Fruit fly (Drosophila melanogaster) whole organism, embryonic: ENCODE results near the gene Mst89B.
A peak's percentile ranks its signal among the peaks of the same experiment; 100 is the strongest.

ENCODE experiments used
- Asciz ChIP-seq: fragments of 200-800 bp; sonication (Bioruptor generic); optimal IDR thresholded peaks from 2 replicates; lab custom pipeline; 2017; ENCODE audit warnings: missing biosample characterization, mild to moderate bottlenecking, missing genetic modification characterization, missing genetic modification reagents
- Awh ChIP-seq: fragments of 200-800 bp; sonication (Bioruptor generic); IDR thresholded peaks from 2 replicates; pipeline ENCODE4, ENCODE4 v1.3.6; 2022; ENCODE audit warnings: missing biosample characterization, missing genetic modification characterization
- CG10366 ChIP-seq: fragments of 200-800 bp; sonication (Bioruptor generic); IDR thresholded peaks from 2 replicates; pipeline ENCODE4 v1.3.6; 2022; ENCODE audit warnings: missing biosample characterization, missing genetic modification characterization
- CG10654 ChIP-seq: fragments of 200-800 bp; sonication (Bioruptor generic); optimal IDR thresholded peaks from 2 replicates; lab custom pipeline; 2016; ENCODE audit warnings: missing biosample characterization, missing genetic modification characterization
- CG11247 ChIP-seq: fragments of 200-800 bp; sonication (Bioruptor generic); IDR thresholded peaks from 2 replicates; pipeline ENCODE4 v1.3.6; 2022; ENCODE audit warnings: missing biosample characterization, missing genetic modification characterization
- CG12391 ChIP-seq: fragments of 200-800 bp; sonication (Bioruptor generic); optimal IDR thresholded peaks from 3 replicates; lab custom pipeline; 2018; ENCODE audit warnings: missing biosample characterization, mild to moderate bottlenecking, missing genetic modification characterization, moderate library complexity
- CG12769 ChIP-seq: fragments of 200-800 bp; sonication (Bioruptor generic); optimal IDR thresholded peaks from 2 replicates; lab custom pipeline; 2019; ENCODE audit warnings: missing biosample characterization, mild to moderate bottlenecking, missing genetic modification characterization, moderate library complexity
- CG14710 ChIP-seq: fragments of 200-800 bp; sonication (Bioruptor generic); optimal IDR thresholded peaks from 3 replicates; lab custom pipeline; 2019; ENCODE audit warnings: missing biosample characterization, mild to moderate bottlenecking, missing genetic modification characterization, moderate library complexity
- CG15011 ChIP-seq: fragments of 200-800 bp; sonication (Bioruptor generic); optimal IDR thresholded peaks from 3 replicates; lab custom pipeline; 2018; ENCODE audit warnings: missing biosample characterization, mild to moderate bottlenecking, missing genetic modification characterization
- CG15479 ChIP-seq: fragments of 200-800 bp; sonication (Bioruptor generic); optimal IDR thresholded peaks from 3 replicates; lab custom pipeline; 2019; ENCODE audit warnings: missing biosample characterization, mild to moderate bottlenecking, missing genetic modification characterization, moderate library complexity
- CG1602 ChIP-seq: fragments of 200-800 bp; sonication (Bioruptor generic); optimal IDR thresholded peaks from 3 replicates; lab custom pipeline; 2016; ENCODE audit warnings: missing biosample characterization, missing genetic modification characterization
- CG2129 ChIP-seq: fragments of 200-800 bp; sonication (Bioruptor generic); IDR thresholded peaks from 2 replicates; pipeline ENCODE4 v1.3.6; 2022; ENCODE audit warnings: missing biosample characterization, missing genetic modification characterization; ENCODE audit not compliant: partially characterized antibody
- CG2678 ChIP-seq: fragments of 200-800 bp; sonication (Bioruptor generic); optimal IDR thresholded peaks from 3 replicates; lab custom pipeline; 2019; ENCODE audit warnings: missing biosample characterization, mild to moderate bottlenecking, missing genetic modification characterization, moderate library complexity
- CG31388 ChIP-seq: fragments of 200-800 bp; sonication (Bioruptor generic); optimal IDR thresholded peaks from 2 replicates; lab custom pipeline; 2016; ENCODE audit warnings: missing biosample characterization, missing genetic modification characterization
- CG4404 ChIP-seq: fragments of 200-800 bp; sonication (Bioruptor generic); IDR thresholded peaks from 2 replicates; pipeline ENCODE4 v1.3.6; 2022; ENCODE audit warnings: missing biosample characterization, missing genetic modification characterization
- CG4820 ChIP-seq: fragments of 200-800 bp; sonication (Bioruptor generic); optimal IDR thresholded peaks from 3 replicates; lab custom pipeline; 2016; ENCODE audit warnings: missing biosample characterization, missing genetic modification characterization
- CG7357 ChIP-seq: fragments of 200-800 bp; sonication (Bioruptor generic); IDR thresholded peaks from 3 replicates; pipeline ENCODE4 v1.3.6; 2022; ENCODE audit warnings: missing biosample characterization, missing genetic modification characterization
- CG7372 ChIP-seq: fragments of 200-800 bp; sonication (Bioruptor generic); IDR thresholded peaks from 2 replicates; pipeline ENCODE4 v1.3.6; 2022; ENCODE audit warnings: missing biosample characterization, missing genetic modification characterization
- CG7786 ChIP-seq: fragments of 200-800 bp; sonication (Bioruptor generic); optimal IDR thresholded peaks from 2 replicates; lab custom pipeline; 2016; ENCODE audit warnings: missing biosample characterization, missing genetic modification characterization
- D ChIP-seq, 2 experiments: fragments of 200-800 bp in 1 of 2; fragments of >200 bp in 1 of 2; sonication (Bioruptor generic) in 1 of 2; optimal IDR thresholded peaks; 2 replicates in 1 of 2; 3 replicates in 1 of 2; lab custom pipeline; 2017; ENCODE audit warnings: mild to moderate bottlenecking in 1 of 2, missing biosample characterization in 1 of 2, missing genetic modification characterization in 1 of 2, missing genetic modification reagents in 1 of 2
- D19A ChIP-seq: fragments of 200-800 bp; optimal IDR thresholded peaks from 3 replicates; lab custom pipeline; 2019; ENCODE audit warnings: missing biosample characterization, mild to moderate bottlenecking, missing genetic modification characterization, moderate library complexity
- HLH4C ChIP-seq: fragments of 200-800 bp; sonication (Bioruptor generic); IDR thresholded peaks from 3 replicates; pipeline ENCODE4 v1.3.6; 2022; ENCODE audit warnings: missing biosample characterization, missing genetic modification characterization; ENCODE audit not compliant: partially characterized antibody
- Lim3 ChIP-seq: fragments of 200-800 bp; sonication (Bioruptor generic); IDR thresholded peaks from 2 replicates; pipeline ENCODE4 v1.3.6; 2022; ENCODE audit warnings: missing biosample characterization, missing genetic modification characterization
- Mad ChIP-seq: fragments of 200-800 bp; sonication (Bioruptor generic); optimal IDR thresholded peaks from 2 replicates; lab custom pipeline; 2016; ENCODE audit warnings: missing biosample characterization, missing genetic modification characterization
- Meics ChIP-seq: fragments of 200-800 bp; sonication (Bioruptor generic); optimal IDR thresholded peaks from 2 replicates; lab custom pipeline; 2017; ENCODE audit warnings: missing biosample characterization, mild to moderate bottlenecking, missing genetic modification characterization
- PHDP ChIP-seq: fragments of 200-800 bp; sonication (Bioruptor generic); optimal IDR thresholded peaks from 3 replicates; lab custom pipeline; 2018; ENCODE audit warnings: missing biosample characterization, mild to moderate bottlenecking, missing genetic modification characterization, moderate library complexity
- Sry-δ ChIP-seq: fragments of 200-800 bp; sonication (Bioruptor generic); optimal IDR thresholded peaks from 2 replicates; lab custom pipeline; 2016; ENCODE audit warnings: missing biosample characterization, missing genetic modification characterization
- Ssrp ChIP-seq: fragments of 200-800 bp; sonication (Bioruptor generic); optimal IDR thresholded peaks from 2 replicates; lab custom pipeline; 2018; ENCODE audit warnings: missing biosample characterization, mild to moderate bottlenecking, missing genetic modification characterization, moderate library complexity
- br ChIP-seq: fragments of >200 bp; optimal IDR thresholded peaks from 2 replicates; lab custom pipeline; 2017
- bsh ChIP-seq, 2 experiments: fragments of 200-800 bp; sonication (Bioruptor generic); optimal IDR thresholded peaks; 2 replicates each; lab custom pipeline; 2017 to 2018; ENCODE audit warnings: mild to moderate bottlenecking in 2 of 2, missing biosample characterization in 2 of 2, missing genetic modification characterization in 2 of 2, moderate library complexity in 1 of 2
- danr ChIP-seq: fragments of 200-800 bp; sonication (Bioruptor generic); IDR thresholded peaks from 2 replicates; pipeline ENCODE4 v1.3.6; 2022; ENCODE audit warnings: missing biosample characterization, missing genetic modification characterization
- dm ChIP-seq: fragments of 200-800 bp; sonication (Bioruptor generic); optimal IDR thresholded peaks from 3 replicates; lab custom pipeline; 2016; ENCODE audit warnings: missing biosample characterization, missing genetic modification characterization
- dmrt99B ChIP-seq: fragments of 200-800 bp; sonication (Bioruptor generic); optimal IDR thresholded peaks from 2 replicates; lab custom pipeline; 2018; ENCODE audit warnings: missing biosample characterization, mild to moderate bottlenecking, missing genetic modification characterization, moderate library complexity
- fd96Cb ChIP-seq: fragments of 200-800 bp; sonication (Bioruptor generic); optimal IDR thresholded peaks from 2 replicates; lab custom pipeline; 2018; ENCODE audit warnings: missing biosample characterization, mild to moderate bottlenecking, missing genetic modification characterization, moderate library complexity
- fu2 ChIP-seq: fragments of 200-800 bp; sonication (Bioruptor generic); optimal IDR thresholded peaks from 2 replicates; lab custom pipeline; 2016; ENCODE audit warnings: missing biosample characterization, missing genetic modification characterization
- pnt ChIP-seq: fragments of 200-800 bp; sonication (Bioruptor generic); optimal IDR thresholded peaks from 3 replicates; lab custom pipeline; 2016; ENCODE audit warnings: missing biosample characterization, missing genetic modification characterization
- shn ChIP-seq: fragments of 200-800 bp; sonication (Bioruptor generic); optimal IDR thresholded peaks from 3 replicates; lab custom pipeline; 2016; ENCODE audit warnings: missing biosample characterization, missing genetic modification characterization
- sim ChIP-seq: fragments of 200-800 bp; sonication (Bioruptor generic); IDR thresholded peaks from 2 replicates; pipeline ENCODE4 v1.3.6; 2022; ENCODE audit warnings: missing biosample characterization, missing genetic modification characterization
- vfl ChIP-seq: fragments of 200-800 bp; sonication (Bioruptor generic); optimal IDR thresholded peaks from 2 replicates; lab custom pipeline; 2016; ENCODE audit warnings: missing biosample characterization, missing genetic modification characterization

The Mst89B gene

DNA sequence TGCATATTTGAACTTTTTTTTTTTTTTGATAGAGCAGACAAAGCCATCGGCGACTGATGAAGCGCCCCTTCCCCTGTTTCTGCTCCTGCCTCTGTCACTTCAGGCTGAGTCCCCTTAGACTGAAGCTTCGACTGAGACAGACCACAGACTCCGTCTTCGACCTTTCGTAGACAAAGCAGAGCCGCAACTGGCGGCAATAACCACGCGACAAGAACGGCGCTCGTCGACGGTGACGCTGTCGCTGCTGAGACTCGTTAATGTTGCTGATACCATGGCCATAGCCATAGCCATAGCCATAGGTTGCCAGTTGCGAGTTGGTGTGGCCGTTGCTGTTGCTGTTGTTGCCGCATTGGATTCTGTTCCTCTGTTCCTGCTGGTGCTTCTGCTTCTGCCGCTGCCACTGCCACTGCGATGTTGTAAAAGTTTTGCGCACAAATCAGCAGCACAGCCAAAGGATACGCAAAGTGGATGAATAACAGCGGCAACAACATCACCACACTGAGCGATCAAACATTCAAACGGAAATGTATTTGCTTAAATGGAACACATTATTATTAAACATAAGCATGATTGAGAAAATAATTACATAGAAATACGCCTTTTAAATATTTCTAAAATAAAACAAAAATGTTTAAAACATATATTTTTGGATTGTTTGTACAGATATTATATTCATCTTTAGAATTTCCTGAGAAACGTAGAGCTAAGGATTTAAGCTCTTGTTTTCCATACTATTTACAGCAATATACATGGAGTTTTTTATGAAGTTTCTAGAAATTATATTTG, 43.4 kb upstream of the Mst89B start (continued):
- TF ChIP-seq CG15479 (GFP tag; lab: Kevin White, UChicago) = no peak
- peak; percentile 5; the same call in 1 of the 2 replicates for TF ChIP-seq CG7372 (GFP tag; lab: Robert Waterston, UW)
- TF ChIP-seq CG4404 = no peak
- TF ChIP-seq CG31388 = no peak
- TF ChIP-seq D (optimal IDR thresholded peaks at IDR 0.05; lab: Kevin White, UChicago) = no peak
- TF ChIP-seq D (GFP tag; optimal IDR thresholded peaks at IDR 0.05; lab: Kevin White, UChicago) = peak; percentile 17
- TF ChIP-seq D19A (tag; lab: Kevin White, UChicago) = peak; percentile 33
- no peak for TF ChIP-seq Mad (GFP tag; lab: Kevin White, UChicago)
- TF ChIP-seq fu2 (GFP tag; lab: Kevin White, UChicago) = no peak
- TF ChIP-seq sim (GFP tag; lab: Robert Waterston, UW) = no peak
- no peak for TF ChIP-seq vfl (GFP tag; lab: Kevin White, UChicago)
- peak; percentile 74 for TF ChIP-seq CG2678 (tag; lab: Kevin White, UChicago)
- TF ChIP-seq Ssrp = peak; percentile 35
- TF ChIP-seq PHDP = peak; percentile 30
- no peak for TF ChIP-seq pnt (GFP tag; lab: Kevin White, UChicago)
- peak; percentile 31 for TF ChIP-seq dm (GFP tag; lab: Kevin White, UChicago)
- no peak for TF ChIP-seq CG10654 (GFP tag; lab: Kevin White, UChicago)
- no peak for TF ChIP-seq Sry-δ (GFP tag; lab: Kevin White, UChicago)
- peak; percentile 26 for TF ChIP-seq CG12391
- TF ChIP-seq Awh (GFP tag; lab: Robert Waterston, UW) = peak; percentile 44; the same call in 1 of the 2 replicates
- no peak for TF ChIP-seq shn (GFP tag; lab: Kevin White, UChicago)
- no peak for TF ChIP-seq br (lab: Kevin White, UChicago)
- TF ChIP-seq CG4820 (GFP tag; lab: Kevin White, UChicago) = no peak
- TF ChIP-seq bsh (GFP tag; optimal IDR thresholded peaks at IDR 0.05; lab: Kevin White, UChicago) = peak in 1 of 2 experiments; percentile 42
- TF ChIP-seq CG1602 (GFP tag; lab: Kevin White, UChicago) = peak; percentile 13
- TF ChIP-seq CG7786 (GFP tag; lab: Kevin White, UChicago) = peak; percentile 18
- peak; percentile 72 for TF ChIP-seq dmrt99B
- TF ChIP-seq fd96Cb (tag; lab: Kevin White, UChicago) = peak; percentile 46
- 0 out of 2 replicates have a peak, but pooled peaks have one; percentile 8 for TF ChIP-seq CG10366 (GFP tag; lab: Robert Waterston, UW)
- no peak for TF ChIP-seq CG7357
- TF ChIP-seq CG12769 = peak; percentile 30
- no peak for TF ChIP-seq CG2129
- no peak for TF ChIP-seq danr (GFP tag; lab: Robert Waterston, UW)
- TF ChIP-seq Asciz = peak; percentile 10
- TF ChIP-seq CG14710 (tag; lab: Kevin White, UChicago) = no peak
- TF ChIP-seq Meics (GFP tag; lab: Kevin White, UChicago) = peak; percentile 71
- TF ChIP-seq CG15011 (GFP tag; lab: Kevin White, UChicago) = peak; percentile 25
- no peak for TF ChIP-seq Lim3 (GFP tag; lab: Robert Waterston, UW)
- peak; percentile 43; the same call in 1 of the 2 replicates for TF ChIP-seq CG11247 (GFP tag; lab: Robert Waterston, UW)
- no peak for TF ChIP-seq HLH4C
- TF ChIP-seq, all 482 proteins: peak for 151
